Worm (Caenorhabditis elegans) whole organism, young adult: ENCODE data around the gene tin-9.1.
A peak's percentile ranks its signal among the peaks of the same experiment; 100 is the strongest.

ENCODE experiments used
- C06A6.2 ChIP-seq: fragments of 200-800 bp; sonication (Bioruptor generic); conservative IDR thresholded peaks from 2 replicates; pipeline ENCODE4 v1.3.6; 2022; ENCODE audit warnings: missing genetic modification characterization, missing compliant biosample characterization
- F57C9.4 ChIP-seq: sonication (generic microtip); optimal IDR thresholded peaks from 2 replicates; lab custom pipeline; 2017; ENCODE audit warnings: mild to moderate bottlenecking, missing genetic modification characterization, missing compliant biosample characterization
- Y67H2A.10 ChIP-seq: fragments of 200-800 bp; sonication (Bioruptor generic); conservative IDR thresholded peaks from 2 replicates; pipeline ENCODE4 v1.3.6; 2022; ENCODE audit warnings: missing genetic modification reagents, missing genetic modification characterization, missing compliant biosample characterization
- Y95B8A.8 ChIP-seq: fragments of 200-800 bp; sonication (Bioruptor generic); IDR thresholded peaks from 2 replicates; pipeline ENCODE4 v1.3.6; 2022; ENCODE audit warnings: missing genetic modification reagents, missing genetic modification characterization, missing compliant biosample characterization
- aptf-2 ChIP-seq: fragments of 200-800 bp; sonication (Bioruptor generic); conservative IDR thresholded peaks from 2 replicates; pipeline ENCODE4 v1.3.6; 2022; ENCODE audit warnings: missing genetic modification reagents, missing genetic modification characterization, missing compliant biosample characterization
- attf-5 ChIP-seq: fragments of 200-800 bp; sonication (Bioruptor generic); optimal IDR thresholded peaks from 2 replicates; lab custom pipeline; 2018; ENCODE audit warnings: mild to moderate bottlenecking, missing genetic modification characterization, missing compliant biosample characterization
- attf-6 ChIP-seq: fragments of 200-800 bp; sonication (Bioruptor generic); IDR thresholded peaks from 2 replicates; pipeline ENCODE4 v1.3.6; 2022; ENCODE audit warnings: missing genetic modification reagents, missing genetic modification characterization, missing compliant biosample characterization
- bed-1 ChIP-seq: fragments of 200-800 bp; sonication (Bioruptor generic); IDR thresholded peaks from 2 replicates; pipeline ENCODE4 v1.3.6; 2022; ENCODE audit warnings: missing genetic modification reagents, missing genetic modification characterization, missing compliant biosample characterization
- bed-2 ChIP-seq: fragments of 200-800 bp; sonication (Bioruptor generic); IDR thresholded peaks from 2 replicates; pipeline ENCODE4 v1.3.6; 2022; ENCODE audit warnings: missing genetic modification reagents, missing genetic modification characterization, missing compliant biosample characterization
- cebp-1 ChIP-seq, 2 experiments: fragments of 200-800 bp in 1 of 2; sonication (Bioruptor generic) in 1 of 2; sonication (generic microtip) in 1 of 2; IDR thresholded peaks in 1 of 2; optimal IDR thresholded peaks in 1 of 2; 2 replicates each; pipeline versions ENCODE4 v1.3.6 to Lab custom; 2017 to 2022; ENCODE audit warnings: missing compliant biosample characterization in 2 of 2, missing genetic modification characterization in 2 of 2, mild to moderate bottlenecking in 1 of 2, missing genetic modification reagents in 1 of 2, moderate library complexity in 1 of 2
- cebp-2 ChIP-seq: fragments of 200-800 bp; sonication (Bioruptor generic); IDR thresholded peaks from 2 replicates; pipeline ENCODE4 v1.3.6; 2022; ENCODE audit warnings: missing genetic modification characterization, missing compliant biosample characterization
- ceh-79 ChIP-seq: sonication (generic microtip); optimal IDR thresholded peaks from 2 replicates; lab custom pipeline; 2017; ENCODE audit warnings: mild to moderate bottlenecking, missing genetic modification characterization, missing compliant biosample characterization
- die-1 ChIP-seq: sonication (generic microtip); optimal IDR thresholded peaks from 2 replicates; lab custom pipeline; 2016; ENCODE audit warnings: missing genotype, mild to moderate bottlenecking, missing genetic modification characterization, missing compliant biosample characterization
- dox-1 ChIP-seq: fragments of 200-800 bp; sonication (Bioruptor generic); IDR thresholded peaks from 2 replicates; pipeline ENCODE4 v1.3.6; 2022; ENCODE audit warnings: missing genetic modification reagents, missing genetic modification characterization, missing compliant biosample characterization
- dpl-1 ChIP-seq: fragments of 150-350 bp; optimal IDR thresholded peaks from 2 replicates; lab custom pipeline; 2014; ENCODE audit warnings: missing biosample characterization, missing genetic modification reagents, missing genetic modification characterization
- egrh-3 ChIP-seq: fragments of 200-800 bp; sonication (Bioruptor generic); IDR thresholded peaks from 2 replicates; pipeline ENCODE4 v1.3.6; 2022; ENCODE audit warnings: missing genetic modification reagents, missing genetic modification characterization, missing compliant biosample characterization
- fkh-3 ChIP-seq: sonication (generic microtip); optimal IDR thresholded peaks from 2 replicates; lab custom pipeline; 2016; ENCODE audit warnings: mild to moderate bottlenecking, missing genetic modification characterization, missing compliant biosample characterization
- gei-17 ChIP-seq: fragments of 200-800 bp; sonication (Bioruptor generic); optimal IDR thresholded peaks from 2 replicates; lab custom pipeline; 2018; ENCODE audit warnings: mild to moderate bottlenecking, missing genetic modification characterization, missing compliant biosample characterization
- him-1 ChIP-seq: sonication (generic microtip); optimal IDR thresholded peaks from 2 replicates; lab custom pipeline; 2016; ENCODE audit warnings: missing genotype, missing genetic modification reagents, missing genetic modification characterization, missing compliant biosample characterization
- hlh-12 ChIP-seq: sonication (generic microtip); optimal IDR thresholded peaks from 2 replicates; lab custom pipeline; 2016; ENCODE audit warnings: missing genetic modification characterization, missing compliant biosample characterization
- hmg-1.2 ChIP-seq: fragments of 200-800 bp; sonication (Bioruptor generic); IDR thresholded peaks from 2 replicates; pipeline ENCODE4 v1.3.6; 2022; ENCODE audit warnings: missing genetic modification reagents, missing genetic modification characterization, missing compliant biosample characterization
- hsf-1 ChIP-seq: fragments of 200-800 bp; sonication (Bioruptor generic); IDR thresholded peaks from 2 replicates; pipeline ENCODE4 v1.3.6; 2022; ENCODE audit warnings: missing genetic modification reagents, missing genetic modification characterization, missing compliant biosample characterization
- mcd-1 ChIP-seq: fragments of 200-800 bp; sonication (Bioruptor generic); IDR thresholded peaks from 2 replicates; pipeline ENCODE4 v1.3.6; 2022; ENCODE audit warnings: missing genetic modification reagents, missing genetic modification characterization, missing compliant biosample characterization
- mel-28 ChIP-seq: sonication (generic microtip); optimal IDR thresholded peaks from 2 replicates; lab custom pipeline; 2016; ENCODE audit warnings: borderline replicate concordance, mild to moderate bottlenecking, missing genetic modification characterization, missing compliant biosample characterization
- mxl-1 ChIP-seq: sonication (generic microtip); optimal IDR thresholded peaks from 2 replicates; lab custom pipeline; 2016; ENCODE audit warnings: missing genetic modification characterization, missing compliant biosample characterization
- nhr-179 ChIP-seq: sonication (generic microtip); optimal IDR thresholded peaks from 2 replicates; lab custom pipeline; 2016; ENCODE audit warnings: mild to moderate bottlenecking, missing genetic modification characterization, missing compliant biosample characterization
- nhr-27 ChIP-seq: fragments of 200-800 bp; sonication (Bioruptor generic); optimal IDR thresholded peaks from 2 replicates; lab custom pipeline; 2018; ENCODE audit warnings: mild to moderate bottlenecking, missing genetic modification characterization, moderate library complexity, missing compliant biosample characterization
- nhr-80 ChIP-seq: sonication (generic microtip); optimal IDR thresholded peaks from 2 replicates; lab custom pipeline; 2016; ENCODE audit warnings: missing genetic modification characterization, missing compliant biosample characterization
- rcor-1 ChIP-seq: fragments of 200-800 bp; sonication (Bioruptor generic); IDR thresholded peaks from 2 replicates; pipeline ENCODE4 v1.3.6; 2022; ENCODE audit warnings: missing genetic modification reagents, missing genetic modification characterization, missing compliant biosample characterization
- repo-1 ChIP-seq: sonication (generic microtip); optimal IDR thresholded peaks from 2 replicates; lab custom pipeline; 2017; ENCODE audit warnings: mild to moderate bottlenecking, missing genetic modification characterization, missing compliant biosample characterization
- sea-2 ChIP-seq: fragments of 200-800 bp; sonication (Bioruptor generic); IDR thresholded peaks from 2 replicates; pipeline ENCODE4 v1.3.6; 2022; ENCODE audit warnings: missing genetic modification characterization, missing compliant biosample characterization
- snpc-1.1 ChIP-seq: sonication (generic microtip); optimal IDR thresholded peaks from 2 replicates; lab custom pipeline; 2017; ENCODE audit warnings: missing genetic modification characterization, mild to moderate bottlenecking, missing compliant biosample characterization, antibody characterized with exemption, moderate library complexity, missing genotype, missing genetic modification reagents; ENCODE audit not compliant: insufficient read depth
- snpc-4 ChIP-seq, 5 experiments: fragments of 150-350 bp in 1 of 5; sonication (generic microtip) in 4 of 5; optimal IDR thresholded peaks; 2 replicates each; lab custom pipeline; 2014 to 2018; ENCODE audit warnings: missing genetic modification characterization in 5 of 5, missing biosample characterization in 3 of 5, antibody characterized with exemption in 2 of 5, mild to moderate bottlenecking in 2 of 5, missing compliant biosample characterization in 2 of 5, missing genotype in 2 of 5, moderate library complexity in 2 of 5, missing genetic modification reagents in 1 of 5
- somi-1 ChIP-seq: fragments of 200-800 bp; sonication (Bioruptor generic); optimal IDR thresholded peaks from 2 replicates; lab custom pipeline; 2018; ENCODE audit warnings: mild to moderate bottlenecking, missing genetic modification characterization, missing compliant biosample characterization
- sptf-2 ChIP-seq: fragments of 200-800 bp; sonication (Bioruptor generic); optimal IDR thresholded peaks from 2 replicates; lab custom pipeline; 2018; ENCODE audit warnings: mild to moderate bottlenecking, missing genetic modification characterization, missing compliant biosample characterization
- tbp1 ChIP-seq: fragments of 200-800 bp; sonication (Bioruptor generic); optimal IDR thresholded peaks from 2 replicates; lab custom pipeline; 2018; ENCODE audit warnings: mild to moderate bottlenecking, missing genetic modification characterization, missing compliant biosample characterization
- zfh-2 ChIP-seq: fragments of 200-800 bp; sonication (Bioruptor generic); conservative IDR thresholded peaks from 2 replicates; pipeline ENCODE4 v1.3.6; 2022; ENCODE audit warnings: missing genetic modification reagents, missing genetic modification characterization, missing compliant biosample characterization
- ztf-22 ChIP-seq: fragments of 200-800 bp; sonication (Bioruptor generic); optimal IDR thresholded peaks from 2 replicates; lab custom pipeline; 2018; ENCODE audit warnings: mild to moderate bottlenecking, missing genetic modification characterization, moderate library complexity, missing compliant biosample characterization

The tin-9.1 gene

ce11 chrIV:7016502-7016901 lies 27.9 kb downstream of the tin-9.1 start:
- TF ChIP-seq somi-1 (GFP tag; lab: Kevin White, UChicago) (no peak), hmg-1.2 (GFP tag; lab: Robert Waterston, UW) (peak; percentile 41; the same call in 1 of the 2 replicates), repo-1 (tag; lab: Kevin White, UChicago) (no peak), rcor-1 (no peak), nhr-80 (tag; lab: Kevin White, UChicago) (peak; percentile 9), cebp-1 (GFP tag; IDR thresholded peaks at IDR 0.05; lab: Robert Waterston, UW) (no peak), cebp-1 (tag; optimal IDR thresholded peaks at IDR 0.05; lab: Kevin White, UChicago) (peak; percentile 54), nhr-179 (no peak), dpl-1 (no peak), fkh-3 (tag; lab: Kevin White, UChicago) (no peak)

- TF ChIP-seq egrh-3 (GFP tag; lab: Robert Waterston, UW) (peak; percentile 41; the same call in 1 of the 2 replicates), sea-2 (no peak), zfh-2 (peak; percentile 79), snpc-1.1 (no peak), snpc-4 (GFP tag; optimal IDR thresholded peaks at IDR 0.05; lab: Kevin White, UChicago) (no peak), snpc-4 (tag; optimal IDR thresholded peaks at IDR 0.05; lab: Kevin White, UChicago) (peak in 1 of 4 experiments; percentile 5), sptf-2 (GFP tag; lab: Kevin White, UChicago) (no peak), Y67H2A.10 (GFP tag; lab: Robert Waterston, UW) (no peak)
Observed at ce11 chrIV:7012731-7013445, 31.5 kb downstream of the tin-9.1 start.

ce11 chrIV:7012214-7012613 lies 32.2 kb downstream of the tin-9.1 start:
- no peak for TF ChIP-seq rcor-1
- no peak for TF ChIP-seq nhr-27 (tag; lab: Kevin White, UChicago)
- no peak for TF ChIP-seq fkh-3 (tag; lab: Kevin White, UChicago)
- no peak for TF ChIP-seq F57C9.4 (tag; lab: Kevin White, UChicago)
- no peak for TF ChIP-seq attf-6 (GFP tag; lab: Robert Waterston, UW)
- no peak for TF ChIP-seq mcd-1 (GFP tag; lab: Robert Waterston, UW)
- no peak for TF ChIP-seq ztf-22
- no peak for TF ChIP-seq hlh-12
- no peak for TF ChIP-seq hsf-1
- no peak for TF ChIP-seq die-1 (tag; lab: Kevin White, UChicago)

- TF ChIP-seq mxl-1, result no peak
- no peak for TF ChIP-seq dpl-1
Observed at ce11 chrIV:7011728-7012127, 32.7 kb downstream of the tin-9.1 start, which contains the start of gene trxr-1. Gene trxr-1 (plus strand): TSS chrIV:7011954.

ce11 chrIV:7010835-7011234 lies 33.6 kb downstream of the tin-9.1 start, which contains the start of gene C25A8.1:
Gene C25A8.1 (plus strand): TSS chrIV:7011135.
- TF ChIP-seq nhr-179 (no peak), Y95B8A.8 (no peak), attf-5 (GFP tag; lab: Kevin White, UChicago) (no peak), ceh-79 (tag; lab: Kevin White, UChicago) (no peak), bed-2 (GFP tag; lab: Robert Waterston, UW) (no peak), aptf-2 (no peak), hmg-1.2 (GFP tag; lab: Robert Waterston, UW) (no peak), hsf-1 (no peak), bed-1 (GFP tag; lab: Robert Waterston, UW) (no peak), tbp1 (no peak), dox-1 (GFP tag; lab: Robert Waterston, UW) (no peak), mel-28 (tag; lab: Kevin White, UChicago) (no peak), gei-17 (GFP tag; lab: Kevin White, UChicago) (no peak), hlh-12 (no peak), cebp-2 (GFP tag; lab: Robert Waterston, UW) (no peak), C06A6.2 (no peak), him-1 (tag; lab: Kevin White, UChicago) (no peak), snpc-1.1 (no peak)
